Worm (Caenorhabditis elegans): ENCODE measurements around the gene nspf-1.

Gene nspf-1

ce11 chrII:2709942-2710341 is 22.5 kb downstream of the nspf-1 start, which contains the start of gene T05A8.1:
T05A8.1 (minus strand) TSS chrII:2710042.
- TF ChIP-seq nfya-1 (tag; optimal IDR thresholded peaks at IDR 0.05) (no peak), hlh-6 (tag; optimal IDR thresholded peaks at IDR 0.05) (no peak), K09A11.1 (tag; optimal IDR thresholded peaks at IDR 0.05; ENCODE audit: insufficient read depth) (no peak), dmd-4 (tag; optimal IDR thresholded peaks at IDR 0.05; ENCODE audit: borderline replicate concordance) (no peak), madf-2 (tag; optimal IDR thresholded peaks at IDR 0.05) (no peak), ceh-22 (tag; optimal IDR thresholded peaks at IDR 0.05) (no peak)

ce11 chrII:2710919-2711318 is 23.5 kb downstream of the nspf-1 start, which contains the start of gene T05A8.2:
T05A8.2 (minus strand) TSS chrII:2711019.
- TF ChIP-seq ceh-14 (tag; optimal IDR thresholded peaks at IDR 0.05) (no peak), ahr-1 (tag; optimal IDR thresholded peaks at IDR 0.05) (no peak), nfya-1 (tag; optimal IDR thresholded peaks at IDR 0.05) (no peak), ceh-6 (GFP tag; optimal IDR thresholded peaks at IDR 0.05) (no peak), npax-4 (tag; optimal IDR thresholded peaks at IDR 0.05) (no peak), ceh-48 (tag; optimal IDR thresholded peaks at IDR 0.05) (no peak), nhr-232 (tag; optimal IDR thresholded peaks at IDR 0.05) (no peak), ceh-18 (tag; optimal IDR thresholded peaks at IDR 0.05) (no peak), ceh-22 (tag; optimal IDR thresholded peaks at IDR 0.05) (no peak), C38D4.7 (GFP tag; optimal IDR thresholded peaks at IDR 0.05) (no peak), K02D7.2 (tag; optimal IDR thresholded peaks at IDR 0.05) (no peak), ceh-30 (tag; optimal IDR thresholded peaks at IDR 0.05) (no peak)

DNA sequence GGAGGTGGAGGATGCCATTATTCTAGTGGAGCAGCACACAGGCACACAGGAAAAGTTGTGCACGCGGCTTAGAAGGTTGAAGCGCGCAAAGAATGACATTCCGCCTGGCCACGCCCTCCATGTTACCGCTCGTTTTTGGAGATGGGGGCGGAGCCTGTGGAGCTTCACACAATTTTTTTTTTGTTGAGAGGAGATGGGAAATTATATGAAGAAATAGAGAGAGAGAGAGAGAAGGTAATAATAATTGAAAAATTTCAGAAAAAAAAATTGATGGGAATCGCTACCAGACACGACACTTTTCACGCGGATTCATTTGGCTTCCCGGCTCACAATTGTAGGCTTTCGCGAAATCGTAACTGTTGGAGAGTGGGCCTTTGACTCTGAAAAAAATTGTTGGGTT is 29.9 kb downstream of the nspf-1 start, which contains the start of gene T05A8.3:
Gene T05A8.3, minus strand, starts transcription at position 101 of the 400 bp plus-strand sequence.
- no peak for TF ChIP-seq lin-11 (tag; optimal IDR thresholded peaks at IDR 0.05)
- TF ChIP-seq pax-1 (tag; optimal IDR thresholded peaks at IDR 0.05): no peak
- TF ChIP-seq ceh-14 (tag; optimal IDR thresholded peaks at IDR 0.05): no peak
- no peak for TF ChIP-seq pag-3 (tag; optimal IDR thresholded peaks at IDR 0.05; ENCODE audit: borderline replicate concordance)
- TF ChIP-seq pqm-1 (tag; optimal IDR thresholded peaks at IDR 0.05): no peak
- TF ChIP-seq K09A11.1 (tag; optimal IDR thresholded peaks at IDR 0.05; ENCODE audit: insufficient read depth): no peak
- no peak for TF ChIP-seq dve-1 (tag; optimal IDR thresholded peaks at IDR 0.05)
- TF ChIP-seq unc-3 (GFP tag; conservative IDR thresholded peaks at IDR 0.05): no peak
- no peak for TF ChIP-seq unc-3 (tag; optimal IDR thresholded peaks at IDR 0.05)
- TF ChIP-seq elt-4 (tag; optimal IDR thresholded peaks at IDR 0.05): no peak
- TF ChIP-seq zip-5 (tag; optimal IDR thresholded peaks at IDR 0.05): no peak
- TF ChIP-seq fkh-10 (GFP tag; optimal IDR thresholded peaks at IDR 0.05): no peak
- no peak for TF ChIP-seq sox-2 (GFP tag; IDR thresholded peaks at IDR 0.05)
- TF ChIP-seq lim-6 (tag; optimal IDR thresholded peaks at IDR 0.05): no peak
- no peak for TF ChIP-seq eyg-1 (tag; optimal IDR thresholded peaks at IDR 0.05)
- TF ChIP-seq ceh-30 (tag; optimal IDR thresholded peaks at IDR 0.05): no peak
- TF ChIP-seq K02D7.2 (tag; optimal IDR thresholded peaks at IDR 0.05): no peak
- TF ChIP-seq fkh-6 (tag; optimal IDR thresholded peaks at IDR 0.05): no peak
- TF ChIP-seq pha-4 (tag; optimal IDR thresholded peaks at IDR 0.05): no peak

DNA sequence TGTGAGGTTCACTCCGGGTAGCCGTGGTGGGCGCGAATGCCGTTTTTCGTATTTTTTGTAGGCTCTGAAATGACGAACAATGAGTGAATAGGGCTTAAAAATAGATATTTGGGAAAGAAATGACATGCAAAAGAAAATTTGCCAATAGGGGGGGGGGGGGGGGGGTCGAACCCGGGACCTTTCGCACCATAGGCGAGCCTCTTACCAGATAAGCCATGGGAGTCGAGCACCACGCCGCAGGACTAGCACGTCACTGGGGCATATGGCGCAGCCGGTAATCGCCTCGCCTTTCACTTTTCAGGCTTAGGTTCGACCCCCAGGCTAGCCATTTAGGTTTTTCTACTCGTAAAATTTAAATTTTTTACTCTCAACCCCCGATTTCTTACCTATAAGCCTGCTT is 31.8 kb downstream of the nspf-1 start:
- TF ChIP-seq nhr-11 (tag; optimal IDR thresholded peaks at IDR 0.05) (no peak), Y22D7AL.16 (tag; optimal IDR thresholded peaks at IDR 0.05) (no peak), nhr-232 (tag; optimal IDR thresholded peaks at IDR 0.05) (no peak), unc-42 (tag; optimal IDR thresholded peaks at IDR 0.05) (no peak), hlh-8 (tag; optimal IDR thresholded peaks at IDR 0.05) (no peak), pax-1 (tag; optimal IDR thresholded peaks at IDR 0.05) (no peak), zip-5 (tag; optimal IDR thresholded peaks at IDR 0.05) (no peak), dmd-4 (tag; optimal IDR thresholded peaks at IDR 0.05; ENCODE audit: borderline replicate concordance) (no peak), fkh-10 (GFP tag; optimal IDR thresholded peaks at IDR 0.05) (no peak)

DNA sequence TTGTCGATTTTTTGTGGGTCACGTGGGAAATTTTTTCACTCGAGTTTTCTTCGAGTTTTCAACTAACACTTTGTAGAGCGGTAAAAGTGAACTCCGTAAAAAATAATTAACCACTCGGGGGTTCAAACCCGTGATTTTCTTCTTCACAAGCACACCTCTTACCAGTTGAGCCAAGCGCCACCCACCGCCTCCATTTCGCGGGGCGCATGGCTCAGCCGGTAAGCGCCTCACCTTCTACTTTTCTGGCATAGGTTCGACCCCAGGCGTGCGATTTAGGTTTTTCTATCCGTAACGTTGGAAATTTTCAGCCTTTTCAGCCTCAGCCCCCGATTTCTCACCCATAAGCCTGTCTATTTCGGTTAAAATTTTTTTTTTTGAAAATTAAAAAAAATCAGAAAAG is 34.6 kb downstream of the nspf-1 start:
- TF ChIP-seq ceh-2 (tag; optimal IDR thresholded peaks at IDR 0.05): no peak
- TF ChIP-seq lim-6 (tag; optimal IDR thresholded peaks at IDR 0.05): no peak
- no peak for TF ChIP-seq odd-2 (tag; optimal IDR thresholded peaks at IDR 0.05)
- TF ChIP-seq pax-1 (tag; optimal IDR thresholded peaks at IDR 0.05): no peak
- TF ChIP-seq ceh-45 (GFP tag; IDR thresholded peaks at IDR 0.05): no peak
- TF ChIP-seq ceh-24 (tag; optimal IDR thresholded peaks at IDR 0.05): no peak
- no peak for TF ChIP-seq nhr-11 (tag; optimal IDR thresholded peaks at IDR 0.05)
- no peak for TF ChIP-seq ceh-6 (GFP tag; optimal IDR thresholded peaks at IDR 0.05)
- TF ChIP-seq pha-4 (tag; optimal IDR thresholded peaks at IDR 0.05): no peak
- TF ChIP-seq zip-5 (tag; optimal IDR thresholded peaks at IDR 0.05): no peak
- TF ChIP-seq tbx-2 (tag; optimal IDR thresholded peaks at IDR 0.05): no peak
- TF ChIP-seq eyg-1 (tag; optimal IDR thresholded peaks at IDR 0.05): no peak
